Fruit fly (Drosophila melanogaster) whole organism, adult: ENCODE data around the gene Arp8.

Source experiments
- CG11617 ChIP-seq: fragments of 200-800 bp; sonication (Bioruptor generic); optimal IDR thresholded peaks from 2 replicates; lab custom pipeline; 2017; ENCODE audit warnings: mild to moderate bottlenecking, missing biosample characterization, missing genetic modification reagents, missing genetic modification characterization
- CG5204 ChIP-seq: fragments of 200-800 bp; sonication (Bioruptor generic); optimal IDR thresholded peaks from 2 replicates; lab custom pipeline; 2016; ENCODE audit warnings: missing biosample characterization, missing genetic modification characterization
- CG7101 ChIP-seq: fragments of 200-800 bp; sonication (Bioruptor generic); optimal IDR thresholded peaks from 2 replicates; lab custom pipeline; 2018; ENCODE audit warnings: missing biosample characterization, mild to moderate bottlenecking, missing genetic modification characterization, moderate library complexity
- Clk ChIP-seq: fragments of 200-800 bp; sonication (Bioruptor generic); optimal IDR thresholded peaks from 2 replicates; lab custom pipeline; 2017; ENCODE audit warnings: missing biosample characterization, missing genetic modification characterization
- Crg-1 ChIP-seq: fragments of 200-800 bp; sonication (Bioruptor generic); optimal IDR thresholded peaks from 2 replicates; lab custom pipeline; 2016; ENCODE audit warnings: missing biosample characterization, missing genetic modification characterization
- Hr96 ChIP-seq: fragments of 200-800 bp; sonication (Bioruptor generic); optimal IDR thresholded peaks from 2 replicates; lab custom pipeline; 2016; ENCODE audit warnings: missing biosample characterization, missing genetic modification characterization
- Mnt ChIP-seq: fragments of 200-800 bp; sonication (Bioruptor generic); optimal IDR thresholded peaks from 2 replicates; lab custom pipeline; 2016; ENCODE audit warnings: missing biosample characterization, mild to moderate bottlenecking, missing genetic modification characterization
- cic ChIP-seq: fragments of 200-800 bp; sonication (Bioruptor generic); optimal IDR thresholded peaks from 2 replicates; lab custom pipeline; 2017; ENCODE audit warnings: missing biosample characterization, mild to moderate bottlenecking, missing genetic modification characterization, moderate library complexity
- cnc ChIP-seq, 2 experiments: fragments of >200 bp; optimal IDR thresholded peaks; 2 replicates each; lab custom pipeline; 2017
- kay ChIP-seq: fragments of 200-800 bp; sonication (Bioruptor generic); peaks from one replicate; lab custom pipeline; 2016; ENCODE audit warnings: missing biosample characterization, missing genetic modification characterization, borderline replicate concordance
- ovo ChIP-seq: fragments of 200-800 bp; sonication (Bioruptor generic); optimal IDR thresholded peaks from 2 replicates; lab custom pipeline; 2016; ENCODE audit warnings: missing biosample characterization, missing genetic modification characterization
- tj ChIP-seq: fragments of 200-800 bp; sonication (Bioruptor generic); optimal IDR thresholded peaks from 3 replicates; lab custom pipeline; 2017; ENCODE audit warnings: missing biosample characterization, mild to moderate bottlenecking, missing genetic modification characterization, moderate library complexity

DNA sequence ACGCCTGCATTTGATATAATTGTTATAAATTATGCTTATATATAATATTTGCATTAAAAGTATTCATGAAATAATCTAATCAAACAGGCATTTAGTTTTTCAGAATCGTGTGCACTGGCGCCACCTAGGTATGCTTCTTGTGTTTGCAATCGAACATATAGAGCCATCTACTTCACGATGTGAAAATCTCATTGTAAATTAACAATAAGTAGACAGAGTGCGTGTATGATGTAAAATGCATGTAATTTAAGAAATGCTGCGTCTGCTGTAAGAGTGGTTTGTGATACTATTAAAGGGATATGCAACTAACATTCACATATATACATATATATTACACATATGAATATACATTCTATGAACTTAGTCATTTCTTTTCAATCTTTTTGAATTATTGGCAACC lies 40.3 kb downstream of the Arp8 start:
- TF ChIP-seq tj (GFP tag; lab: Kevin White, UChicago) (peak; percentile 93), CG7101 (peak; percentile 31), Hr96 (GFP tag; lab: Kevin White, UChicago) (no peak), kay (GFP tag; lab: Kevin White, UChicago) (no peak), CG5204 (GFP tag; lab: Kevin White, UChicago) (no peak), Crg-1 (no peak), Mnt (GFP tag; lab: Kevin White, UChicago) (peak; percentile 10), cic (GFP tag; lab: Kevin White, UChicago) (no peak), cnc (optimal IDR thresholded peaks at IDR 0.05; lab: Kevin White, UChicago) (no peak), CG11617 (GFP tag; lab: Kevin White, UChicago) (no peak), ovo (GFP tag; lab: Kevin White, UChicago) (no peak), Clk (GFP tag; lab: Kevin White, UChicago) (no peak)
